Worm (Caenorhabditis elegans) whole organism, L2 larva: ENCODE measurements around the gene myrf-1.

ENCODE experiments used
- F13H6.1 ChIP-seq: sonication (generic microtip); optimal IDR thresholded peaks from 2 replicates; lab custom pipeline; 2016; ENCODE audit warnings: missing genetic modification characterization, missing compliant biosample characterization
- R02D3.7 ChIP-seq: fragments of 150-350 bp; optimal IDR thresholded peaks from 2 replicates; lab custom pipeline; 2014; ENCODE audit warnings: missing biosample characterization, missing genetic modification characterization
- ZK546.5 ChIP-seq: sonication (generic microtip); optimal IDR thresholded peaks from 2 replicates; lab custom pipeline; 2017; ENCODE audit warnings: missing biosample characterization, missing genetic modification characterization
- aly-2 ChIP-seq: fragments of 150-350 bp; optimal IDR thresholded peaks from 2 replicates; lab custom pipeline; 2014; ENCODE audit warnings: missing biosample characterization, missing genetic modification characterization
- ama-1 ChIP-seq: fragments of 150-350 bp; optimal IDR thresholded peaks from 2 replicates; lab custom pipeline; 2018; ENCODE audit warnings: inconsistent platforms
- blmp-1 ChIP-seq: sonication (generic microtip); optimal IDR thresholded peaks from 2 replicates; lab custom pipeline; 2017; ENCODE audit warnings: missing genetic modification characterization, mild to moderate bottlenecking, missing compliant biosample characterization, antibody characterized with exemption, moderate library complexity; ENCODE audit not compliant: insufficient read depth
- ceh-16 ChIP-seq: fragments of 150-350 bp; optimal IDR thresholded peaks from 2 replicates; lab custom pipeline; 2014; ENCODE audit warnings: missing biosample characterization, missing genetic modification characterization
- crh-2 ChIP-seq: sonication (generic microtip); optimal IDR thresholded peaks from 2 replicates; lab custom pipeline; 2017; ENCODE audit warnings: missing biosample characterization, missing genetic modification characterization
- dmd-4 ChIP-seq: sonication (generic microtip); optimal IDR thresholded peaks from 2 replicates; lab custom pipeline; 2017; ENCODE audit warnings: missing biosample characterization, missing genetic modification characterization
- egl-27 ChIP-seq: sonication (generic microtip); optimal IDR thresholded peaks from 3 replicates; lab custom pipeline; 2017; ENCODE audit warnings: missing biosample characterization, missing genetic modification reagents, missing genetic modification characterization
- elt-1 ChIP-seq: fragments of 150-350 bp; optimal IDR thresholded peaks from 2 replicates; lab custom pipeline; 2014; ENCODE audit warnings: missing biosample characterization, missing genetic modification characterization
- elt-3 ChIP-seq: sonication (generic microtip); optimal IDR thresholded peaks from 2 replicates; lab custom pipeline; 2017; ENCODE audit warnings: missing biosample characterization, missing genetic modification characterization
- fos-1 ChIP-seq: fragments of 150-350 bp; optimal IDR thresholded peaks from 2 replicates; lab custom pipeline; 2014; ENCODE audit warnings: missing biosample characterization, missing genetic modification characterization
- gmeb-1 ChIP-seq: fragments of 150-350 bp; optimal IDR thresholded peaks from 2 replicates; lab custom pipeline; 2014; ENCODE audit warnings: missing biosample characterization, missing genetic modification characterization
- lin-11 ChIP-seq: fragments of 150-350 bp; sonication (generic microtip); optimal IDR thresholded peaks from 2 replicates; lab custom pipeline; 2014; ENCODE audit warnings: missing biosample characterization, missing genetic modification characterization, inconsistent platforms, mixed read lengths
- lin-13 ChIP-seq: fragments of 150-350 bp; optimal IDR thresholded peaks from 2 replicates; lab custom pipeline; 2014; ENCODE audit warnings: missing biosample characterization, missing genetic modification reagents, missing genetic modification characterization
- lsy-2 ChIP-seq, 2 experiments: fragments of 150-350 bp in 1 of 2; sonication (generic microtip) in 1 of 2; optimal IDR thresholded peaks; 2 replicates each; lab custom pipeline; 2014 to 2017; ENCODE audit warnings: missing biosample characterization in 2 of 2, missing genetic modification characterization in 2 of 2
- mab-5 ChIP-seq: fragments of 150-350 bp; optimal IDR thresholded peaks from 2 replicates; lab custom pipeline; 2014; ENCODE audit warnings: missing biosample characterization, missing genetic modification characterization
- mbf-1 ChIP-seq: sonication (generic microtip); optimal IDR thresholded peaks from 2 replicates; lab custom pipeline; 2017; ENCODE audit warnings: missing biosample characterization, missing genetic modification characterization
- mdl-1 ChIP-seq, 2 experiments: fragments of 150-350 bp in 1 of 2; sonication (generic microtip) in 1 of 2; optimal IDR thresholded peaks; 2 replicates each; lab custom pipeline; 2017; ENCODE audit warnings: missing biosample characterization in 2 of 2, missing genetic modification characterization in 2 of 2
- nhr-10 ChIP-seq: sonication (generic microtip); optimal IDR thresholded peaks from 2 replicates; lab custom pipeline; 2017; ENCODE audit warnings: missing biosample characterization, missing genetic modification characterization
- nhr-11 ChIP-seq: fragments of 150-350 bp; optimal IDR thresholded peaks from 2 replicates; lab custom pipeline; 2014; ENCODE audit warnings: missing biosample characterization, missing genetic modification characterization
- nhr-12 ChIP-seq: fragments of 150-350 bp; optimal IDR thresholded peaks from 2 replicates; lab custom pipeline; 2014; ENCODE audit warnings: missing biosample characterization, missing genetic modification characterization
- nhr-129 ChIP-seq: fragments of 150-350 bp; optimal IDR thresholded peaks from 2 replicates; lab custom pipeline; 2014; ENCODE audit warnings: missing biosample characterization, missing genetic modification characterization
- nhr-237 ChIP-seq: fragments of 150-350 bp; optimal IDR thresholded peaks from 2 replicates; lab custom pipeline; 2014; ENCODE audit warnings: missing biosample characterization, missing genetic modification characterization
- nhr-25 ChIP-seq: fragments of 150-350 bp; sonication (generic microtip); optimal IDR thresholded peaks from 3 replicates; lab custom pipeline; 2014; ENCODE audit warnings: missing biosample characterization, missing genetic modification characterization
- nhr-6 ChIP-seq: fragments of 150-350 bp; optimal IDR thresholded peaks from 2 replicates; lab custom pipeline; 2014; ENCODE audit warnings: missing biosample characterization, missing genetic modification characterization
- peb-1 ChIP-seq: fragments of 150-350 bp; optimal IDR thresholded peaks from 2 replicates; lab custom pipeline; 2014; ENCODE audit warnings: missing biosample characterization, missing genetic modification characterization
- sem-4 ChIP-seq: fragments of 150-350 bp; optimal IDR thresholded peaks from 2 replicates; lab custom pipeline; 2014; ENCODE audit warnings: missing biosample characterization, missing genetic modification reagents, missing genetic modification characterization
- skn-1 ChIP-seq: sonication (generic microtip); optimal IDR thresholded peaks from 2 replicates; lab custom pipeline; 2017; ENCODE audit warnings: missing biosample characterization, missing genetic modification characterization
- sma-3 ChIP-seq: sonication (generic microtip); optimal IDR thresholded peaks from 2 replicates; lab custom pipeline; 2016; ENCODE audit warnings: missing genetic modification reagents, missing genetic modification characterization, missing compliant biosample characterization
- sma-9 ChIP-seq, 2 experiments: fragments of 150-350 bp in 1 of 2; sonication (generic microtip) in 1 of 2; optimal IDR thresholded peaks; 2 replicates each; lab custom pipeline; 2014 to 2016; ENCODE audit warnings: missing genetic modification characterization in 2 of 2, mild to moderate bottlenecking in 1 of 2, missing biosample characterization in 1 of 2, missing compliant biosample characterization in 1 of 2, missing genetic modification reagents in 1 of 2, moderate library complexity in 1 of 2
- unc-39 ChIP-seq: fragments of 150-350 bp; optimal IDR thresholded peaks from 2 replicates; lab custom pipeline; 2014; ENCODE audit warnings: missing biosample characterization, missing genetic modification characterization
- unc-55 ChIP-seq: fragments of 150-350 bp; sonication (generic microtip); optimal IDR thresholded peaks from 3 replicates; lab custom pipeline; 2014; ENCODE audit warnings: missing biosample characterization, missing genetic modification reagents, missing genetic modification characterization
- unc-62 ChIP-seq: fragments of 150-350 bp; optimal IDR thresholded peaks from 2 replicates; lab custom pipeline; 2014; ENCODE audit warnings: missing biosample characterization, missing genetic modification reagents, missing genetic modification characterization
- zag-1 ChIP-seq: fragments of 150-350 bp; optimal IDR thresholded peaks from 2 replicates; lab custom pipeline; 2014; ENCODE audit warnings: missing biosample characterization, missing genetic modification characterization
- ztf-1 ChIP-seq: fragments of 200-800 bp; sonication (Bioruptor generic); conservative IDR thresholded peaks from 2 replicates; pipeline ENCODE4 v1.3.6; 2022; ENCODE audit warnings: missing genetic modification characterization, missing compliant biosample characterization
- ztf-4 ChIP-seq: fragments of 150-350 bp; optimal IDR thresholded peaks from 2 replicates; lab custom pipeline; 2014; ENCODE audit warnings: missing biosample characterization, missing genetic modification characterization

myrf-1 gene

ce11 chrII:10476039-10476438 lies 26.3 kb downstream of the myrf-1 start, which contains the start of gene clec-58:
TSS of gene clec-58 (minus strand) at chrII:10476139.
- TF ChIP-seq sma-9 (GFP tag; optimal IDR thresholded peaks at IDR 0.05; lab: Kevin White, UChicago) (no peak), sma-9 (tag; optimal IDR thresholded peaks at IDR 0.05; lab: Kevin White, UChicago) (no peak), ZK546.5 (no peak), nhr-129 (tag; lab: Kevin White, UChicago) (no peak), sma-3 (GFP tag; lab: Kevin White, UChicago) (no peak), nhr-11 (tag; lab: Kevin White, UChicago) (no peak)
- TF ChIP-seq, all 48 proteins: peak for 0

- TF ChIP-seq skn-1 (tag; lab: Kevin White, UChicago) = no peak
- no peak for TF ChIP-seq nhr-237 (tag; lab: Kevin White, UChicago)
- TF ChIP-seq unc-62 (GFP tag; lab: Kevin White, UChicago) = no peak
- TF ChIP-seq, all 48 proteins: peak for 0
These were observed 30.6 kb downstream of the myrf-1 start, which contains the start of gene ZK666.2 for ce11 chrII:10471790-10472189. TSS of gene ZK666.2 (minus strand) at chrII:10471890.

- TF ChIP-seq blmp-1 = no peak
- no peak for TF ChIP-seq R02D3.7 (tag; lab: Kevin White, UChicago)
- TF ChIP-seq unc-39 (tag; lab: Kevin White, UChicago) = no peak
- no peak for TF ChIP-seq nhr-237 (tag; lab: Kevin White, UChicago)
- TF ChIP-seq crh-2 (tag; lab: Kevin White, UChicago) = no peak
- TF ChIP-seq dmd-4 = no peak
These were observed 31.1 kb downstream of the myrf-1 start, which contains the start of gene ZK666.1 for ce11 chrII:10471247-10471646. TSS of gene ZK666.1 (minus strand) at chrII:10471347.

- peak; percentile 62 for TF ChIP-seq fos-1 (tag; lab: Kevin White, UChicago)
- TF ChIP-seq nhr-10 = no peak
- peak; percentile 78 for TF ChIP-seq skn-1 (tag; lab: Kevin White, UChicago)
These were observed 32.2 kb downstream of the myrf-1 start, which contains the start of gene clec-143 for ce11 chrII:10470159-10470558. TSS of gene clec-143 (minus strand) at chrII:10470297.

ce11 chrII:10466552-10466951 lies 35.8 kb downstream of the myrf-1 start, which contains the start of gene tnc-2:
TSS of gene tnc-2 (plus strand) at chrII:10466852.
- TF ChIP-seq lin-11 (tag; lab: Kevin White, UChicago) = no peak
- no peak for TF ChIP-seq nhr-25
- no peak for TF ChIP-seq gmeb-1 (tag; lab: Kevin White, UChicago)
- no peak for TF ChIP-seq lin-13 (GFP tag; lab: Kevin White, UChicago)
- no peak for TF ChIP-seq mdl-1 (tag; optimal IDR thresholded peaks at IDR 0.05; lab: Kevin White, UChicago)
- no peak for TF ChIP-seq nhr-11 (tag; lab: Kevin White, UChicago)
- no peak for TF ChIP-seq unc-55 (GFP tag; lab: Kevin White, UChicago)
- TF ChIP-seq fos-1 (tag; lab: Kevin White, UChicago) = no peak
- no peak for TF ChIP-seq crh-2 (tag; lab: Kevin White, UChicago)
- no peak for TF ChIP-seq R02D3.7 (tag; lab: Kevin White, UChicago)
- TF ChIP-seq F13H6.1 (tag; lab: Kevin White, UChicago) = no peak
- TF ChIP-seq aly-2 (tag; lab: Kevin White, UChicago) = no peak
- TF ChIP-seq elt-3 (tag; lab: Kevin White, UChicago) = no peak
- no peak for TF ChIP-seq ceh-16 (tag; lab: Kevin White, UChicago)
- no peak for TF ChIP-seq ztf-4
- TF ChIP-seq mbf-1 (tag; lab: Kevin White, UChicago) = no peak

ce11 chrII:10464230-10464920 lies 38.0 kb downstream of the myrf-1 start, which contains the start of the genes ZK673.6 and sdz-37:
TSS of gene ZK673.6 (minus strand) at chrII:10464330.
TSS of gene sdz-37 (plus strand) at chrII:10464870.
- TF ChIP-seq mab-5 (tag; lab: Kevin White, UChicago) (no peak), nhr-12 (tag; lab: Kevin White, UChicago) (no peak), ztf-1 (GFP tag; lab: Robert Waterston, UW) (no peak), unc-39 (tag; lab: Kevin White, UChicago) (no peak), nhr-25 (no peak), lsy-2 (tag; optimal IDR thresholded peaks at IDR 0.05; lab: Kevin White, UChicago) (no peak), ama-1 (lab: Kevin White, UChicago) (no peak), nhr-10 (no peak), sma-9 (GFP tag; optimal IDR thresholded peaks at IDR 0.05; lab: Kevin White, UChicago) (no peak), sma-9 (tag; optimal IDR thresholded peaks at IDR 0.05; lab: Kevin White, UChicago) (no peak), egl-27 (tag; lab: Kevin White, UChicago) (no peak), nhr-6 (tag; lab: Kevin White, UChicago) (no peak), sem-4 (tag; lab: Kevin White, UChicago) (no peak), peb-1 (tag; lab: Kevin White, UChicago) (no peak), mbf-1 (tag; lab: Kevin White, UChicago) (no peak), blmp-1 (no peak), mdl-1 (tag; optimal IDR thresholded peaks at IDR 0.05; lab: Kevin White, UChicago) (no peak), zag-1 (tag; lab: Kevin White, UChicago) (no peak), elt-1 (tag; lab: Kevin White, UChicago) (no peak), nhr-129 (tag; lab: Kevin White, UChicago) (no peak)
- TF ChIP-seq, all 48 proteins: peak for 0
